Worm (Caenorhabditis elegans) whole organism, L1 larva: Measurements from ENCODE around the gene srw-13.
"Not testable (repeated sequence)": the region's sequence is repeated elsewhere in the genome, so short reads cannot be mapped to it uniquely, and the experiment has no call there.

Source experiments
- C34B4.2 ChIP-seq: sonication (generic microtip); optimal IDR thresholded peaks from 2 replicates; lab custom pipeline; 2017; ENCODE audit warnings: mild to moderate bottlenecking, missing genetic modification characterization, missing compliant biosample characterization
- Y116A8C.19 ChIP-seq: sonication (generic microtip); optimal IDR thresholded peaks from 2 replicates; lab custom pipeline; 2016; ENCODE audit warnings: missing compliant biosample characterization, missing genetic modification characterization, borderline replicate concordance
- alr-1 ChIP-seq: fragments of 200-800 bp; sonication (Bioruptor generic); optimal IDR thresholded peaks from 2 replicates; lab custom pipeline; 2018; ENCODE audit warnings: borderline replicate concordance, mild to moderate bottlenecking, missing genetic modification characterization, missing compliant biosample characterization
- ama-1 ChIP-seq: fragments of 150-350 bp; optimal IDR thresholded peaks from 2 replicates; lab custom pipeline; 2014
- blmp-1 ChIP-seq: fragments of 150-350 bp; optimal IDR thresholded peaks from 2 replicates; lab custom pipeline; 2014; ENCODE audit warnings: missing biosample characterization, missing genetic modification characterization
- ceh-90 ChIP-seq: sonication (generic microtip); optimal IDR thresholded peaks from 2 replicates; lab custom pipeline; 2016; ENCODE audit warnings: missing genetic modification characterization, missing compliant biosample characterization
- ces-1 ChIP-seq: fragments of 150-350 bp; optimal IDR thresholded peaks from 2 replicates; lab custom pipeline; 2014; ENCODE audit warnings: missing biosample characterization, missing genetic modification reagents, missing genetic modification characterization
- egl-27 ChIP-seq, 2 experiments: fragments of 150-350 bp in 1 of 2; sonication (generic microtip); optimal IDR thresholded peaks; 3 replicates each; lab custom pipeline; 2017 to 2018; ENCODE audit warnings: missing biosample characterization in 2 of 2, missing genetic modification characterization in 2 of 2, missing genetic modification reagents in 2 of 2
- ets-5 ChIP-seq: fragments of 200-800 bp; sonication (Bioruptor generic); IDR thresholded peaks from 2 replicates; pipeline ENCODE4 v1.3.6; 2022; ENCODE audit warnings: missing genetic modification characterization, missing compliant biosample characterization
- fkh-4 ChIP-seq: sonication (generic microtip); optimal IDR thresholded peaks from 2 replicates; lab custom pipeline; 2016; ENCODE audit warnings: missing compliant biosample characterization, missing genetic modification characterization, borderline replicate concordance
- fkh-8 ChIP-seq: sonication (generic microtip); optimal IDR thresholded peaks from 2 replicates; lab custom pipeline; 2016; ENCODE audit warnings: mild to moderate bottlenecking, missing genetic modification characterization, missing compliant biosample characterization
- fos-1 ChIP-seq: fragments of 150-350 bp; optimal IDR thresholded peaks from 2 replicates; lab custom pipeline; 2014; ENCODE audit warnings: missing biosample characterization, missing genetic modification characterization
- hlh-17 ChIP-seq: fragments of 200-800 bp; sonication (Bioruptor generic); optimal IDR thresholded peaks from 2 replicates; lab custom pipeline; 2018; ENCODE audit warnings: missing genetic modification characterization, mild to moderate bottlenecking, missing compliant biosample characterization, moderate library complexity, borderline replicate concordance
- isw-1 ChIP-seq: fragments of 200-800 bp; sonication (Bioruptor generic); IDR thresholded peaks from 2 replicates; pipeline ENCODE4 v1.3.6; 2022; ENCODE audit warnings: missing genetic modification characterization, missing compliant biosample characterization
- jun-1 ChIP-seq: fragments of 150-350 bp; optimal IDR thresholded peaks from 2 replicates; lab custom pipeline; 2014; ENCODE audit warnings: missing biosample characterization, missing genetic modification reagents, missing genetic modification characterization
- lin-13 ChIP-seq: fragments of 150-350 bp; optimal IDR thresholded peaks from 2 replicates; lab custom pipeline; 2014; ENCODE audit warnings: missing biosample characterization, missing genetic modification reagents, missing genetic modification characterization
- lin-15B ChIP-seq: fragments of 150-350 bp; sonication (generic microtip); optimal IDR thresholded peaks from 3 replicates; lab custom pipeline; 2014; ENCODE audit warnings: missing biosample characterization, missing genetic modification characterization
- lin-39 ChIP-seq: fragments of 150-350 bp; optimal IDR thresholded peaks from 2 replicates; lab custom pipeline; 2014; ENCODE audit warnings: missing biosample characterization, missing genetic modification reagents, missing genetic modification characterization
- lsy-2 ChIP-seq, 2 experiments: fragments of 150-350 bp; optimal IDR thresholded peaks; 2 replicates each; lab custom pipeline; 2014; ENCODE audit warnings: missing biosample characterization in 2 of 2, missing genetic modification characterization in 2 of 2
- mdl-1 ChIP-seq, 2 experiments: fragments of 150-350 bp; optimal IDR thresholded peaks; 2 replicates each; lab custom pipeline; 2014 to 2017; ENCODE audit warnings: missing biosample characterization in 2 of 2, missing genetic modification characterization in 2 of 2, inconsistent platforms in 1 of 2
- mef-2 ChIP-seq: fragments of 150-350 bp; optimal IDR thresholded peaks from 2 replicates; lab custom pipeline; 2014; ENCODE audit warnings: missing biosample characterization, missing genetic modification characterization
- nhr-11 ChIP-seq: fragments of 150-350 bp; optimal IDR thresholded peaks from 2 replicates; lab custom pipeline; 2014; ENCODE audit warnings: missing biosample characterization, missing genetic modification characterization
- nhr-237 ChIP-seq: fragments of 150-350 bp; optimal IDR thresholded peaks from 2 replicates; lab custom pipeline; 2014; ENCODE audit warnings: missing biosample characterization, missing genetic modification characterization
- nhr-77 ChIP-seq: fragments of 150-350 bp; optimal IDR thresholded peaks from 2 replicates; lab custom pipeline; 2014; ENCODE audit warnings: missing biosample characterization, missing genetic modification characterization
- nhr-84 ChIP-seq: sonication (generic microtip); optimal IDR thresholded peaks from 2 replicates; lab custom pipeline; 2017; ENCODE audit warnings: missing biosample characterization, missing genetic modification characterization
- pax-3 ChIP-seq: fragments of 200-800 bp; sonication (Bioruptor generic); optimal IDR thresholded peaks from 2 replicates; lab custom pipeline; 2018; ENCODE audit warnings: mild to moderate bottlenecking, missing genetic modification characterization, moderate library complexity, missing compliant biosample characterization
- rnt-1 ChIP-seq: sonication (generic microtip); optimal IDR thresholded peaks from 2 replicates; lab custom pipeline; 2016; ENCODE audit warnings: mild to moderate bottlenecking, missing genetic modification characterization, moderate library complexity, missing compliant biosample characterization
- snpc-4 ChIP-seq: fragments of 150-350 bp; optimal IDR thresholded peaks from 2 replicates; lab custom pipeline; 2014; ENCODE audit warnings: missing biosample characterization, missing genetic modification characterization
- snu-23 ChIP-seq: sonication (generic microtip); optimal IDR thresholded peaks from 2 replicates; lab custom pipeline; 2016; ENCODE audit warnings: missing genetic modification characterization, missing compliant biosample characterization
- tbx-2 ChIP-seq: sonication (generic microtip); optimal IDR thresholded peaks from 2 replicates; lab custom pipeline; 2016; ENCODE audit warnings: missing genetic modification characterization, missing compliant biosample characterization
- unc-130 ChIP-seq: fragments of 150-350 bp; optimal IDR thresholded peaks from 2 replicates; lab custom pipeline; 2017; ENCODE audit warnings: missing biosample characterization, missing genetic modification characterization, inconsistent platforms
- unc-62 ChIP-seq: fragments of 150-350 bp; optimal IDR thresholded peaks from 2 replicates; lab custom pipeline; 2014; ENCODE audit warnings: missing biosample characterization, missing genetic modification reagents, missing genetic modification characterization
- unc-86 ChIP-seq: sonication (generic microtip); optimal IDR thresholded peaks from 2 replicates; lab custom pipeline; 2016; ENCODE audit warnings: missing genetic modification characterization, missing compliant biosample characterization
- unc-98 ChIP-seq: fragments of 200-800 bp; sonication (Bioruptor generic); IDR thresholded peaks from 2 replicates; pipeline ENCODE4 v1.3.6; 2022; ENCODE audit warnings: missing genetic modification characterization, missing compliant biosample characterization
- zag-1 ChIP-seq: fragments of 150-350 bp; optimal IDR thresholded peaks from 2 replicates; lab custom pipeline; 2014; ENCODE audit warnings: missing biosample characterization, missing genetic modification characterization

srw-13 gene

DNA sequence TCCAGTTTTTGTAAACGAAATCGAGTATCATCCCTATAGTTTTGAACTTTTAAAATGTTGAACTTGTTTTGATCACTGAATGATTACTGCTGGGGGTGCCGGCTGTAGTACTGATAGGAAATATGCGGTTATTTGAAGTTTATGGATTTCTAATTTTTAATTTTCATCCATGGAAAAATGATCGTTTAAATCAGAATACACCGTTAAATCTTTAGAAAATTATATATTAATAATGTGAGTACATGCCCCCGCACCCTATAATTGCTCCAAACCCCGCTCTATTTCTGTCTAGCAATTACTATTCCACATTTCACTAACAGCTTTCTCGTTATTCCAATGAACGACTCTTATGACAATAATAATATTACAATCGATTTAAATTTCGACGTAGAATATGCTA, 32.5 kb upstream of the srw-13 start, which contains the start of gene Y75B12B.10:
Gene Y75B12B.10, plus strand, starts transcription at position 301 of the 400 bp plus-strand sequence.
- TF ChIP-seq alr-1 (tag; lab: Kevin White, UChicago) (no peak), lsy-2 (tag; optimal IDR thresholded peaks at IDR 0.05; lab: Kevin White, UChicago) (no peak)

DNA sequence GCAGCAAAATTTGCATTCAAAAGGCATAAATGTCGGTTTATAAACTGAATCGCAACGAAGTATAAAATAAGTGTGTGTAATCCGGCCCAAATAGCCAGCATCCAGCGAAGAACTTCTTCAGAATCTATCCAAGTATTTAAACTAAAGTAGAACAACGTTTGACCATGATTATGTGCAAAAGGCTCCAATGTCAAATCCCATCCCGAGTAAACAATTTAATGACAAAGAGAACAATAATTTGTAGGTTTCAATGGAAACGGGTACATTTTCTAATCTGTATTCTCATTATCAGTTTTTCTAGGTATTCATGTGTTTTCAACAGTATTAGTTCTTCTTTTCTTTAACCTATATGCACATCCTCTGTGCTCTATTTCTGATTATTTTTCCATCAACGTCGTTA, 24.6 kb upstream of the srw-13 start, which contains the start of gene C41G6.12:
Gene C41G6.12, minus strand, starts transcription at position 101 of the 400 bp plus-strand sequence.
- TF ChIP-seq C34B4.2; nhr-237 (tag; lab: Kevin White, UChicago); ets-5 (GFP tag; lab: Robert Waterston, UW): not testable (repeated sequence)

DNA sequence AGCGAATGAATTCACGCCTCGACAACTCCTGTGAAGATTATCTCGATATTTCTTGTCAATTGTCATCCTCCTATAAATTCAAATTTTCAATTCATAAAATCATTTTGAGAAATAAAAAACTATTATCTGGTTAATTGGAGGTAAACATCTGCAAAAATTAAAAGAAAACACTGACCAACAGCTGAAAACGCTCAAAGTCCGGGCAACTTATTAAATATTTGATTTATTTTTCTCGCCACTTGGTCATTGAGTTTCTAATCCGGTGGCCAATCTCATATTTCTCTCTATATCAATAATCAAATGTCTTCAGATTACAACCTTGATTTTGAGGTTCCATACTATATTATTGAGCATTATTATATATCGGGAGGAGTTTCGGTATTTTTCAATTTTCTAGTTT, 20.4 kb upstream of the srw-13 start, which contains the start of gene sri-24:
Gene sri-24, plus strand, starts transcription at position 301 of the 400 bp plus-strand sequence.
- not testable (repeated sequence) for TF ChIP-seq nhr-237, fkh-8, Y116A8C.19 (tag; lab: Kevin White, UChicago)
- TF ChIP-seq, all 84 proteins: peak for 0; not testable (repeated sequence) for 84

ce11 chrV:15215175-15215574, 17.1 kb upstream of the srw-13 start, which contains the start of gene sri-26:
TSS of gene sri-26 (plus strand) at chrV:15215475.
- not testable (repeated sequence) for TF ChIP-seq fos-1 (tag; lab: Kevin White, UChicago); zag-1 (tag; lab: Kevin White, UChicago); egl-27 (tag; optimal IDR thresholded peaks at IDR 0.05; lab: Kevin White, UChicago)
- TF ChIP-seq, all 84 proteins: peak for 0; not testable (repeated sequence) for 84

- TF ChIP-seq lin-13 (GFP tag; lab: Kevin White, UChicago): no peak
- TF ChIP-seq lin-15B (tag; lab: Kevin White, UChicago): no peak
- no peak for TF ChIP-seq ama-1 (lab: Kevin White, UChicago)
- no peak for TF ChIP-seq ceh-90
- no peak for TF ChIP-seq unc-62 (GFP tag; lab: Kevin White, UChicago)
- TF ChIP-seq nhr-84 (tag; lab: Kevin White, UChicago): no peak
- TF ChIP-seq snu-23 (GFP tag; lab: Kevin White, UChicago): no peak
- TF ChIP-seq mdl-1 (tag; optimal IDR thresholded peaks at IDR 0.05; lab: Kevin White, UChicago): no peak
- no peak for TF ChIP-seq tbx-2
- TF ChIP-seq pax-3 (tag; lab: Kevin White, UChicago): no peak
- TF ChIP-seq unc-130: no peak
- TF ChIP-seq lin-39: no peak
- no peak for TF ChIP-seq unc-86 (tag; lab: Kevin White, UChicago)
- TF ChIP-seq jun-1 (tag; lab: Kevin White, UChicago): no peak
- TF ChIP-seq hlh-17 (GFP tag; lab: Kevin White, UChicago): no peak
- no peak for TF ChIP-seq snpc-4
- no peak for TF ChIP-seq nhr-237 (tag; lab: Kevin White, UChicago)
- TF ChIP-seq C34B4.2: no peak
Measured at ce11 chrV:15216705-15217104, 15.6 kb upstream of the srw-13 start, which contains the start of gene sri-25. TSS of gene sri-25 (plus strand) at chrV:15217005.

- no peak for TF ChIP-seq mef-2
- no peak for TF ChIP-seq fkh-4
- no peak for TF ChIP-seq rnt-1 (tag; lab: Kevin White, UChicago)
- TF ChIP-seq isw-1 (GFP tag; lab: Robert Waterston, UW): no peak
- no peak for TF ChIP-seq lin-13 (GFP tag; lab: Kevin White, UChicago)
- no peak for TF ChIP-seq alr-1 (tag; lab: Kevin White, UChicago)
- TF ChIP-seq nhr-77: no peak
- no peak for TF ChIP-seq nhr-11
- TF ChIP-seq hlh-17 (GFP tag; lab: Kevin White, UChicago): no peak
- no peak for TF ChIP-seq unc-98
- TF ChIP-seq ces-1: no peak
- TF ChIP-seq blmp-1 (tag; lab: Kevin White, UChicago): no peak
- no peak for TF ChIP-seq snu-23 (GFP tag; lab: Kevin White, UChicago)
Measured at ce11 chrV:15221330-15221729, 11.0 kb upstream of the srw-13 start, which contains the start of gene irld-25. TSS of gene irld-25 (plus strand) at chrV:15221630.
